Worm (Caenorhabditis elegans) whole organism, L1 larva: ENCODE measurements around the gene cysl-4.
A peak's percentile ranks its signal among the peaks of the same experiment; 100 is the strongest.

Experiments
- C16A3.4 ChIP-seq: fragments of 150-350 bp; optimal IDR thresholded peaks from 2 replicates; lab custom pipeline; 2014; ENCODE audit warnings: missing biosample characterization, missing genetic modification characterization
- F16B12.6 ChIP-seq: fragments of 150-350 bp; optimal IDR thresholded peaks from 2 replicates; lab custom pipeline; 2014; ENCODE audit warnings: missing biosample characterization, missing genetic modification characterization
- aha-1 ChIP-seq: fragments of 150-350 bp; optimal IDR thresholded peaks from 2 replicates; lab custom pipeline; 2014; ENCODE audit warnings: missing biosample characterization, missing genetic modification characterization
- aly-2 ChIP-seq: fragments of 150-350 bp; optimal IDR thresholded peaks from 2 replicates; lab custom pipeline; 2014; ENCODE audit warnings: missing biosample characterization, missing genetic modification characterization
- ama-1 ChIP-seq: fragments of 150-350 bp; optimal IDR thresholded peaks from 2 replicates; lab custom pipeline; 2014
- ceh-90 ChIP-seq: sonication (generic microtip); optimal IDR thresholded peaks from 2 replicates; lab custom pipeline; 2016; ENCODE audit warnings: missing genetic modification characterization, missing compliant biosample characterization
- dpl-1 ChIP-seq, 3 experiments: fragments of 150-350 bp in 2 of 3; sonication (generic microtip) in 1 of 3; optimal IDR thresholded peaks; 2 replicates each; lab custom pipeline; 2014 to 2017; ENCODE audit warnings: missing biosample characterization in 3 of 3, missing genetic modification characterization in 3 of 3, missing genetic modification reagents in 3 of 3
- dsc-1 ChIP-seq: sonication (generic microtip); optimal IDR thresholded peaks from 2 replicates; lab custom pipeline; 2016; ENCODE audit warnings: mild to moderate bottlenecking, missing genetic modification characterization, missing compliant biosample characterization
- efl-1 ChIP-seq, 4 experiments: fragments of 150-350 bp; optimal IDR thresholded peaks in 3 of 4; peaks in 1 of 4; 1 replicate in 1 of 4; 2 replicates in 3 of 4; lab custom pipeline; 2014; ENCODE audit warnings: missing biosample characterization in 2 of 4, missing genetic modification characterization in 2 of 4, missing genetic modification reagents in 2 of 4
- elt-2 ChIP-seq: sonication (generic microtip); optimal IDR thresholded peaks from 2 replicates; lab custom pipeline; 2016; ENCODE audit warnings: missing genetic modification characterization, mild to moderate bottlenecking, inconsistent platforms, missing compliant biosample characterization, missing genetic modification reagents
- elt-3 ChIP-seq, 6 experiments: fragments of 150-350 bp in 1 of 6; sonication (generic microtip); optimal IDR thresholded peaks; 2 replicates each; lab custom pipeline; 2017 to 2018; ENCODE audit warnings: missing biosample characterization in 6 of 6, missing genetic modification characterization in 6 of 6, inconsistent platforms in 1 of 6
- fkh-4 ChIP-seq: sonication (generic microtip); optimal IDR thresholded peaks from 2 replicates; lab custom pipeline; 2016; ENCODE audit warnings: missing compliant biosample characterization, missing genetic modification characterization, borderline replicate concordance
- grh-1 ChIP-seq: fragments of 200-800 bp; sonication (Bioruptor generic); IDR thresholded peaks from 2 replicates; pipeline ENCODE4 v1.3.6; 2022; ENCODE audit warnings: missing genetic modification reagents, missing genetic modification characterization, missing compliant biosample characterization
- hlh-4 ChIP-seq: sonication (generic microtip); optimal IDR thresholded peaks from 2 replicates; lab custom pipeline; 2016; ENCODE audit warnings: mild to moderate bottlenecking, missing genetic modification characterization, missing compliant biosample characterization
- hpl-2 ChIP-seq: fragments of 150-350 bp; optimal IDR thresholded peaks from 2 replicates; lab custom pipeline; 2014; ENCODE audit warnings: missing biosample characterization, missing genetic modification reagents, missing genetic modification characterization
- lin-14 ChIP-seq: fragments of 200-800 bp; sonication (Bioruptor generic); optimal IDR thresholded peaks from 2 replicates; lab custom pipeline; 2018; ENCODE audit warnings: mild to moderate bottlenecking, missing genetic modification characterization, moderate library complexity, missing compliant biosample characterization
- lir-3 ChIP-seq: sonication (generic microtip); optimal IDR thresholded peaks from 2 replicates; lab custom pipeline; 2016; ENCODE audit warnings: mild to moderate bottlenecking, missing genetic modification characterization, moderate library complexity, missing compliant biosample characterization; ENCODE audit not compliant: poor library complexity
- mab-9 ChIP-seq: fragments of 200-800 bp; sonication (Bioruptor generic); IDR thresholded peaks from 2 replicates; pipeline ENCODE4 v1.3.6; 2022; ENCODE audit warnings: missing genetic modification reagents, missing genetic modification characterization, missing compliant biosample characterization
- nhr-20 ChIP-seq: sonication (generic microtip); optimal IDR thresholded peaks from 2 replicates; lab custom pipeline; 2016; ENCODE audit warnings: mild to moderate bottlenecking, missing genetic modification characterization, missing compliant biosample characterization
- nhr-237 ChIP-seq: fragments of 150-350 bp; optimal IDR thresholded peaks from 2 replicates; lab custom pipeline; 2014; ENCODE audit warnings: missing biosample characterization, missing genetic modification characterization
- nhr-28 ChIP-seq: fragments of 150-350 bp; optimal IDR thresholded peaks from 2 replicates; lab custom pipeline; 2014; ENCODE audit warnings: missing biosample characterization, missing genetic modification characterization
- nhr-71 ChIP-seq: sonication (generic microtip); optimal IDR thresholded peaks from 2 replicates; lab custom pipeline; 2016; ENCODE audit warnings: mild to moderate bottlenecking, missing genetic modification characterization, moderate library complexity, missing compliant biosample characterization
- nhr-77 ChIP-seq: fragments of 150-350 bp; optimal IDR thresholded peaks from 2 replicates; lab custom pipeline; 2014; ENCODE audit warnings: missing biosample characterization, missing genetic modification characterization
- nhr-85 ChIP-seq: sonication (generic microtip); peaks from one replicate; lab custom pipeline; 2016; ENCODE audit warnings: missing genetic modification characterization, inconsistent platforms, missing compliant biosample characterization
- pag-3 ChIP-seq: sonication (generic microtip); optimal IDR thresholded peaks from 2 replicates; lab custom pipeline; 2017; ENCODE audit warnings: missing genetic modification characterization, mild to moderate bottlenecking, missing compliant biosample characterization, antibody characterized with exemption, borderline replicate concordance; ENCODE audit not compliant: insufficient read depth
- pax-3 ChIP-seq: fragments of 200-800 bp; sonication (Bioruptor generic); optimal IDR thresholded peaks from 2 replicates; lab custom pipeline; 2018; ENCODE audit warnings: mild to moderate bottlenecking, missing genetic modification characterization, moderate library complexity, missing compliant biosample characterization
- sptf-1 ChIP-seq: fragments of 150-350 bp; optimal IDR thresholded peaks from 2 replicates; lab custom pipeline; 2014; ENCODE audit warnings: missing biosample characterization, missing genetic modification characterization
- unc-98 ChIP-seq: fragments of 200-800 bp; sonication (Bioruptor generic); IDR thresholded peaks from 2 replicates; pipeline ENCODE4 v1.3.6; 2022; ENCODE audit warnings: missing genetic modification characterization, missing compliant biosample characterization
- vab-15 ChIP-seq: sonication (generic microtip); optimal IDR thresholded peaks from 2 replicates; lab custom pipeline; 2017; ENCODE audit warnings: missing genotype, mild to moderate bottlenecking, missing genetic modification characterization, missing compliant biosample characterization
- zip-4 ChIP-seq: fragments of 200-800 bp; sonication (Bioruptor generic); optimal IDR thresholded peaks from 2 replicates; lab custom pipeline; 2018; ENCODE audit warnings: mild to moderate bottlenecking, missing genetic modification characterization, moderate library complexity, missing compliant biosample characterization
- ztf-11 ChIP-seq, 2 experiments: sonication (generic microtip); optimal IDR thresholded peaks; 2 replicates each; lab custom pipeline; 2016 to 2017; ENCODE audit warnings: missing genetic modification characterization in 2 of 2, missing biosample characterization in 1 of 2, missing compliant biosample characterization in 1 of 2

Gene cysl-4

ce11 chrV:1975049-1975448, 29.7 kb upstream of the cysl-4 start, which contains the start of gene fbxa-201:
Gene fbxa-201, plus strand, starts transcription at chrV:1975349.
- no peak for TF ChIP-seq ztf-11 (tag; optimal IDR thresholded peaks at IDR 0.05; lab: Kevin White, UChicago)

ce11 chrV:1978968-1979367, 25.8 kb upstream of the cysl-4 start, which contains the start of gene T08B1.4:
Gene T08B1.4, plus strand, starts transcription at chrV:1979268.
- TF ChIP-seq F16B12.6 (tag; lab: Kevin White, UChicago) (no peak), nhr-20 (tag; lab: Kevin White, UChicago) (no peak)

- TF ChIP-seq nhr-237 (tag; lab: Kevin White, UChicago) (no peak), ama-1 (lab: Kevin White, UChicago) (no peak), elt-2 (tag; lab: Kevin White, UChicago) (peak; percentile 80)
These were observed 17.8 kb upstream of the cysl-4 start, which contains the start of gene T08B1.1 for ce11 chrV:1986954-1987353. Gene T08B1.1, minus strand, starts transcription at chrV:1987045.

- no peak for TF ChIP-seq sptf-1 (tag; lab: Kevin White, UChicago)
- TF ChIP-seq elt-2 (tag; lab: Kevin White, UChicago), result peak; percentile 31
These were observed 15.5 kb upstream of the cysl-4 start for ce11 chrV:1989220-1989619.

- no peak for TF ChIP-seq efl-1 (optimal IDR thresholded peaks at IDR 0.05; lab: Kevin White, UChicago)
- peak in 1 of 2 experiments; percentile 64 for TF ChIP-seq efl-1 (GFP tag; optimal IDR thresholded peaks at IDR 0.05 in 1 of 2; lab: Kevin White, UChicago)
- no peak for TF ChIP-seq dsc-1
- no peak for TF ChIP-seq hlh-4
- no peak for TF ChIP-seq zip-4 (GFP tag; lab: Kevin White, UChicago)
- TF ChIP-seq lir-3 (tag; lab: Kevin White, UChicago), result no peak
- TF ChIP-seq nhr-85 (tag; lab: Kevin White, UChicago), result no peak
- no peak for TF ChIP-seq mab-9
These were observed 13.4 kb upstream of the cysl-4 start for ce11 chrV:1991381-1991780.

ce11 chrV:1992515-1992968, 12.2 kb upstream of the cysl-4 start, which contains the start of gene tnt-4:
Gene tnt-4, minus strand, starts transcription at chrV:1992918.
- TF ChIP-seq nhr-71 (tag; lab: Kevin White, UChicago) (no peak), nhr-28 (tag; lab: Kevin White, UChicago) (no peak), C16A3.4 (tag; lab: Kevin White, UChicago) (no peak), ceh-90 (no peak), hpl-2 (no peak), unc-98 (no peak), efl-1 (optimal IDR thresholded peaks at IDR 0.05; lab: Kevin White, UChicago) (no peak), efl-1 (GFP tag; optimal IDR thresholded peaks at IDR 0.05 in 1 of 2; lab: Kevin White, UChicago) (no peak), nhr-77 (tag; lab: Kevin White, UChicago) (no peak), nhr-20 (tag; lab: Kevin White, UChicago) (no peak), grh-1 (no peak), dsc-1 (no peak), aly-2 (tag; lab: Kevin White, UChicago) (no peak), fkh-4 (tag; lab: Kevin White, UChicago) (no peak), pag-3 (tag; lab: Kevin White, UChicago) (no peak), pax-3 (tag; lab: Kevin White, UChicago) (no peak)
- TF ChIP-seq, all 84 proteins: peak for 0

ce11 chrV:1998358-1998757, 6.4 kb upstream of the cysl-4 start:
- TF ChIP-seq vab-15, result no peak
- peak; percentile 2 for TF ChIP-seq nhr-71 (tag; lab: Kevin White, UChicago)
- no peak for TF ChIP-seq aha-1 (tag; lab: Kevin White, UChicago)
- peak; percentile 45 for TF ChIP-seq elt-2 (tag; lab: Kevin White, UChicago)
- TF ChIP-seq elt-3 (tag; optimal IDR thresholded peaks at IDR 0.05; lab: Kevin White, UChicago), result peak in 3 of 6 experiments; percentile 32 to 56 (median 37)
- peak; percentile 19 for TF ChIP-seq nhr-20 (tag; lab: Kevin White, UChicago)
- no peak for TF ChIP-seq dpl-1 (GFP tag; optimal IDR thresholded peaks at IDR 0.05; lab: Kevin White, UChicago)
- peak; percentile 49 for TF ChIP-seq lin-14 (GFP tag; lab: Kevin White, UChicago)
